Worm (Caenorhabditis elegans): ENCODE results near the gene vhp-1.

Gene vhp-1

DNA sequence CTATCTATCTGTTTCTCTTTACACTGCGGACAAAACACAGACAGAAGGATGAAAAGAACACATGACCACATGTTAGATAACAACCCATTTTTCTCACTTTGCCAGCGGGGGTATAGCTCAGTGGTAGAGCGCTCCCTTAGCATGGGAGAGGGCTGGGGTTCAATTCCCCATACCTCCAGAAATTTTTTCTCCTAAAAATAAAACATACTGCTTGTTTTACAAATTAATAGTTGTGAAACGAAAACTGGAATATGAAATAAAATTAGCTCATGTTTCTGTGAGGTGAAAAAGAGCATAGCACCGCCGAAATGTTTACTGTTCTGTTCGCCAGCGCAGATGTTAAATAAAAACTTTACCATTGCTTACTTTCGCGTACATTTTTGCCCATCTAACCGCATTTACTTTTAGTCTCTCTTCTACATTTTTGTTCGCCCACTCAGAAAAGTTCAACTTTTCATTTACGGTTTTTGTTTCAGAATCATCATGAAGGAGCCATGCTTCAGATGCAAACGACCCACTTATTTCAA lies 30.8 kb upstream of the vhp-1 start, which contains the start of gene ZK622.4:
TSS of gene ZK622.4 (plus strand) at position 477 of the 527 bp plus-strand sequence.
- peak; percentile 59 for TF ChIP-seq F49E8.2 (tag; optimal IDR thresholded peaks at IDR 0.05; ENCODE audit: borderline replicate concordance)
- peak; percentile 9 for TF ChIP-seq aly-2 (tag; optimal IDR thresholded peaks at IDR 0.05)
- TF ChIP-seq ZK337.2 (GFP tag; IDR thresholded peaks at IDR 0.05), result peak; percentile 58
- TF ChIP-seq T26A8.4 (GFP tag; IDR thresholded peaks at IDR 0.05), result peak; percentile 76; the same call in 1 of the 2 replicates
- peak; percentile 6 for TF ChIP-seq sdz-12 (GFP tag; optimal IDR thresholded peaks at IDR 0.05)
- peak; percentile 69 for TF ChIP-seq tra-1 (GFP tag; IDR thresholded peaks at IDR 0.05)
- TF ChIP-seq zip-11 (GFP tag; IDR thresholded peaks at IDR 0.05), result peak; percentile 82
- peak; percentile 88 for TF ChIP-seq pha-4 (GFP tag; IDR thresholded peaks at IDR 0.05)
- TF ChIP-seq pha-4 (tag; optimal IDR thresholded peaks at IDR 0.05), result no peak
- TF ChIP-seq lir-3 (tag; optimal IDR thresholded peaks at IDR 0.05), result peak; percentile 38
- peak; percentile 96 for TF ChIP-seq lim-7 (GFP tag; IDR thresholded peaks at IDR 0.05)
- TF ChIP-seq T20F7.1 (GFP tag; optimal IDR thresholded peaks at IDR 0.05), result peak; percentile 28
- peak; percentile 50 for TF ChIP-seq duxl-1 (tag; optimal IDR thresholded peaks at IDR 0.05; ENCODE audit: poor library complexity)
- TF ChIP-seq F44E2.7 (GFP tag; IDR thresholded peaks at IDR 0.05), result 0 out of 2 replicates have a peak, but pooled peaks have one; percentile 34
- peak; percentile 29; the same call in 1 of the 2 replicates for TF ChIP-seq madf-9 (GFP tag; conservative IDR thresholded peaks at IDR 0.05)
- peak; percentile 32; the same call in 1 of the 2 replicates for TF ChIP-seq dmd-6 (GFP tag; IDR thresholded peaks at IDR 0.05)
- no peak for TF ChIP-seq unc-39 (tag; optimal IDR thresholded peaks at IDR 0.05)
- peak in 1 of 2 experiments; percentile 72 for TF ChIP-seq lsy-2 (tag; optimal IDR thresholded peaks at IDR 0.05)
- TF ChIP-seq ceh-32 (tag; optimal IDR thresholded peaks at IDR 0.05; ENCODE audit: poor library complexity), result no peak
- peak; percentile 91; the same call in 1 of the 2 replicates for TF ChIP-seq Y105C5A.15 (GFP tag; IDR thresholded peaks at IDR 0.05)
- TF ChIP-seq daf-16 (GFP tag; optimal IDR thresholded peaks at IDR 0.05), result peak; percentile 15 to 79
- TF ChIP-seq daf-16 (tag; optimal IDR thresholded peaks at IDR 0.05), result peak; percentile 66
- peak; percentile 77 for TF ChIP-seq mep-1 (tag; optimal IDR thresholded peaks at IDR 0.05)
- TF ChIP-seq R02D3.7 (tag; optimal IDR thresholded peaks at IDR 0.05), result no peak
- peak; percentile 67 for TF ChIP-seq arid-1 (GFP tag; conservative IDR thresholded peaks at IDR 0.05)
- TF ChIP-seq ztf-7 (tag; optimal IDR thresholded peaks at IDR 0.05), result peak; percentile 35
- TF ChIP-seq unc-130 (GFP tag; optimal IDR thresholded peaks at IDR 0.05), result peak; percentile 40
- TF ChIP-seq gei-8 (GFP tag; optimal IDR thresholded peaks at IDR 0.05), result peak; percentile 80
- peak; percentile 70; the same call in 1 of the 2 replicates for TF ChIP-seq F26F4.8 (GFP tag; conservative IDR thresholded peaks at IDR 0.05)
- peak; percentile 64 for TF ChIP-seq nhr-48 (tag; optimal IDR thresholded peaks at IDR 0.05)
- TF ChIP-seq snpc-4 (tag; optimal IDR thresholded peaks at IDR 0.05), result no peak
- TF ChIP-seq nhr-11 (tag; optimal IDR thresholded peaks at IDR 0.05), result no peak
- peak; percentile 50 for TF ChIP-seq spr-1 (tag; optimal IDR thresholded peaks at IDR 0.05)
- peak; percentile 76 for TF ChIP-seq daf-19 (GFP tag; conservative IDR thresholded peaks at IDR 0.05)
- TF ChIP-seq snpc-1.2 (GFP tag; IDR thresholded peaks at IDR 0.05), result peak; percentile 78
- no peak for TF ChIP-seq zfp-2 (tag; optimal IDR thresholded peaks at IDR 0.05)
- peak; percentile 85 for TF ChIP-seq hmg-1.1 (GFP tag; IDR thresholded peaks at IDR 0.05)
- TF ChIP-seq nhr-41 (GFP tag; IDR thresholded peaks at IDR 0.05), result 0 out of 2 replicates have a peak, but pooled peaks have one; percentile 15
- peak; percentile 41 to 80; a peak in 1 of 4 replicates for TF ChIP-seq madf-5 (GFP tag; IDR thresholded peaks at IDR 0.05)
- peak; percentile 63 for TF ChIP-seq ceh-44 (GFP tag; IDR thresholded peaks at IDR 0.05)
- 0 out of 2 replicates have a peak, but pooled peaks have one; percentile 26 for TF ChIP-seq lin-1 (GFP tag; IDR thresholded peaks at IDR 0.05)
- peak; percentile 67; the same call in 1 of the 2 replicates for TF ChIP-seq ctbp-1 (GFP tag; IDR thresholded peaks at IDR 0.05)
- peak; percentile 43 for TF ChIP-seq hlh-11 (tag; optimal IDR thresholded peaks at IDR 0.05)
- no peak for TF ChIP-seq fos-1 (tag; optimal IDR thresholded peaks at IDR 0.05)
- TF ChIP-seq ceh-20 (GFP tag; IDR thresholded peaks at IDR 0.05), result 0 out of 2 replicates have a peak, but pooled peaks have one; percentile 30
- TF ChIP-seq spr-3 (GFP tag; optimal IDR thresholded peaks at IDR 0.05), result peak; percentile 45
- no peak for TF ChIP-seq lin-39 (tag; optimal IDR thresholded peaks at IDR 0.05)
- TF ChIP-seq lin-13 (GFP tag; optimal IDR thresholded peaks at IDR 0.05), result peak; percentile 33
- TF ChIP-seq rbr-2 (tag; optimal IDR thresholded peaks at IDR 0.05), result peak; percentile 62
- no peak for TF ChIP-seq mxl-2 (GFP tag; conservative IDR thresholded peaks at IDR 0.05)
